Worm (Caenorhabditis elegans): ENCODE measurements around the gene let-754.
A peak's percentile ranks its signal among the peaks of the same experiment; 100 is the strongest.

The let-754 gene

DNA sequence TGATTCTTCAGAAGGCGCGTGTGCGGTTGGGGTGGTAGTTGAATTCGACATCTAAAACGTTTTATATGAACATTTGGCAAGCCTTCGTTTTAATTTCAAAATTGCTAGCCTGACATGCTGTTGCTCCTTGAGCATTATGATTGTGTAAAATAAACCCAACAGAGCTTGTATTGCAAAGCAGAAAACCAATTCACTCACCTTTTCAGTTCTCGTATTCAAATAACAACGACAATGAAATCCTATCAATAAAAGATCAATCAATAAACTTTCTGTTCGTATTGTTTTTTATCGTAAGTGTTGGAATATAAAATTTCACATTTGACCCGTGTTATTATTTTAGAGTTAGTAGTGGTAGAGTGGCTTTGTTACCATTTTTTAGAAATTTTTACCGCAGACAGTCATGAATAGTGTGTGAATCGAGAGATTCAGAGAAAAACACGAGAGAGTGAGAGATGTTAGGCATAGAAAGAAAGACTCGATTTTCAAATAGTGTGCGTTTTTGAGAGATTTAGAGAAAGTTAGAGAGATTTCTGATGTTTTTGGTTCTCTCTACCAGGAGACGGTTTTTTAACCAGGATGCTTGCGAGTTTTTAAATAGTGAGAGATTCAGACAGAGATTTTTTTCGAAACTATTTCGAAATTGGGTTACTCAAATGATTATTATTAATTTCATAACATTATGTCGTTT, 6.0 kb upstream of the let-754 start, which contains the start of gene F54H12.10:
Gene F54H12.10 (minus strand): TSS at position 51 of the 688 bp plus-strand sequence.
- TF ChIP-seq nhr-19 (GFP tag; conservative IDR thresholded peaks at IDR 0.05) (peak; percentile 33; the same call in 1 of the 2 replicates), dsc-1 (tag; optimal IDR thresholded peaks at IDR 0.05) (peak; percentile 8)

DNA sequence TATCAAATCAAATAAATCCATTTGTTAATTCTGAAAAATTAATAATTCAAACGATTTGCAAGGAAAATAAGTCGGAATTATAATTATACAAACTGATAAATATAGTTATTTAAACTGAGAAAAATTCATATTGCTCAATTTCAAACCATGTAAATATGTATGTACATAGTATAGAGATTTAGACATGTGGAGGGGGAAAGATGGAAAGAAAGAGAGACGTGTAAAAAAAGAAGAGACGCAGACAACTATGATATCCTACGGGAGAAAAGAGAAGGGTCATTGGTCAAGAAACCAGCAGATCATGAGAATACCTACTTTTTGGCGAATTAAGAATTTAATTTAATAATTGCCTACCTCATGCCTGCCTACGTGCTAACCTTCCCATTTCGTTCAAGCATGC, 5.0 kb upstream of the let-754 start, which contains the start of gene C29E4.11:
Gene C29E4.11 (minus strand): TSS at position 30 of the 400 bp plus-strand sequence.
- peak; percentile 31 for TF ChIP-seq nhr-71 (tag; optimal IDR thresholded peaks at IDR 0.05)
- TF ChIP-seq blmp-1 (tag; optimal IDR thresholded peaks at IDR 0.05): peak; percentile 2
- peak in 1 of 3 experiments; percentile 39 for TF ChIP-seq dpl-1 (GFP tag; optimal IDR thresholded peaks at IDR 0.05)
- no peak for TF ChIP-seq zip-4 (GFP tag; optimal IDR thresholded peaks at IDR 0.05)
- TF ChIP-seq snpc-4 (tag; optimal IDR thresholded peaks at IDR 0.05): no peak
- TF ChIP-seq snu-23 (GFP tag; optimal IDR thresholded peaks at IDR 0.05): peak; percentile 41
- TF ChIP-seq pqm-1 (tag; optimal IDR thresholded peaks at IDR 0.05): no peak
- TF ChIP-seq nhr-84 (tag; optimal IDR thresholded peaks at IDR 0.05): no peak
- TF ChIP-seq fkh-4 (tag; optimal IDR thresholded peaks at IDR 0.05; ENCODE audit: borderline replicate concordance): no peak
- peak; percentile 48 to 62 for TF ChIP-seq efl-1 (optimal IDR thresholded peaks at IDR 0.05)
- TF ChIP-seq efl-1 (GFP tag; optimal IDR thresholded peaks at IDR 0.05 in 1 of 2): peak in 1 of 2 experiments; percentile 83
- TF ChIP-seq lin-14 (GFP tag; optimal IDR thresholded peaks at IDR 0.05): no peak
- TF ChIP-seq mep-1 (tag; optimal IDR thresholded peaks at IDR 0.05): peak; percentile 28
- TF ChIP-seq lin-35 (GFP tag; optimal IDR thresholded peaks at IDR 0.05): peak in 1 of 2 experiments; percentile 13
- TF ChIP-seq fos-1 (tag; optimal IDR thresholded peaks at IDR 0.05): no peak
- TF ChIP-seq swsn-7 (tag; optimal IDR thresholded peaks at IDR 0.05): peak; percentile 11
- no peak for TF ChIP-seq pax-3 (tag; optimal IDR thresholded peaks at IDR 0.05)
- peak; percentile 0 to 34 for TF ChIP-seq lsy-2 (tag; optimal IDR thresholded peaks at IDR 0.05)

DNA sequence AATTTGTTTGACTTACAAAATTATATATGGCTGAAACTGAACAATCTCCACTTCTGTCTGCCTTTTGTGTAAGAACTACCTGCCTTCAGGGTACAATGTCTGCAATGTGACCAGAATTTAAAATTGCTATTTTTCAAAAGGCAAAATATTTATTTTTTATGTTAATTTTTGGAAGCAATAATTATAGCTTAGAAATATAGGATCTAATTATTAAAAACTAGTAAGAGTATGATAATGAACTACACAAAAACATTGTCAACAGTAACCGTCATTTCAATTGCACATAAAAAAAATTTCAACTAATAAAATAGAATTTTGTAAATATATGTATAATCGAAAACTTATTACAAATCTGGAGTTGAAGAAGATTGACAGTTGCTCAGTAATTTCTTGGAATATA, 3.9 kb upstream of the let-754 start, which contains the start of gene C29E4.9:
Gene C29E4.9 (minus strand): TSS at position 101 of the 400 bp plus-strand sequence.
- TF ChIP-seq nhr-90 (tag; optimal IDR thresholded peaks at IDR 0.05; ENCODE audit: poor library complexity): no peak
- TF ChIP-seq efl-1 (optimal IDR thresholded peaks at IDR 0.05): no peak
- peak in 1 of 2 experiments; percentile 43 for TF ChIP-seq efl-1 (GFP tag; optimal IDR thresholded peaks at IDR 0.05 in 1 of 2)
- TF ChIP-seq nhr-28 (tag; optimal IDR thresholded peaks at IDR 0.05): no peak
- no peak for TF ChIP-seq nhr-84 (tag; optimal IDR thresholded peaks at IDR 0.05)
- no peak for TF ChIP-seq hlh-4 (tag; optimal IDR thresholded peaks at IDR 0.05)

DNA sequence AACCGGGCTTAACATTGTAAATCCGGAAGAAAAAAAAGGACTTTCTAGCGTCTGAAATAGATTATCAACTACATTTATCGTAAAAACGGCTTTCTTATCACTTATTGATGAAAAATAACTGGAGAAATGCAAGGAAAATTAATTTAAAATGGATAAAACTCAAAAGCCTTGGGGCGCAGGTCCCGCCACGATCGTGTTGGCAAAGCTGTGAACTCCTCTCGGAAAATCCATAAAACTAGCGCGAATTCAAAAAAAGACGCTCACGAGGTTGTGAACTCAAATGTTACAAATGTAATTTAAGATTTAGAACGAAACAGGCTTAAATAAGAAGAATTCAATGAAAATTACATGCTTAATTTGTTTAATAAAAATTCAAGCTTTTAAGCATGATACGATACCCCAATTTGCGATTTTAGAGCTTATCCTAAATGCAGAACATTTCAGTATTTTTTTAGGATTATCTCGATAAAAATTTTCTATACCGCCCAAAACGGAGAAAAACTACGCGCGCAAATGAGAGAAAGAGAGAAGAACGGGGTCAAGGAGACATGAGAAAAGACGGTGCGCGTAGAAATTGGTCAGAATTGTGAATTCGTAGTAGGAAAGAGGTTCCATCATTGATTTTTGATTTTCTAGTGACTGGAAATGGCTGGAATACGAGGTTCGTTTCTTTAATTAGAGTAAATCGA, 887 bp downstream of the let-754 start, which contains the start of gene C29E4.15:
Gene C29E4.15 (plus strand): TSS at position 547 of the 689 bp plus-strand sequence.
- TF ChIP-seq lin-15B (tag; optimal IDR thresholded peaks at IDR 0.05) (peak; percentile 17), ceh-82 (tag; optimal IDR thresholded peaks at IDR 0.05) (peak in 1 of 3 experiments; percentile 43), fkh-8 (tag; optimal IDR thresholded peaks at IDR 0.05) (peak; percentile 29), tbx-2 (tag; optimal IDR thresholded peaks at IDR 0.05) (peak; percentile 21), unc-62 (GFP tag; optimal IDR thresholded peaks at IDR 0.05) (no peak), nhr-71 (tag; optimal IDR thresholded peaks at IDR 0.05) (peak; percentile 70), nhr-28 (tag; optimal IDR thresholded peaks at IDR 0.05) (no peak), nhr-20 (tag; optimal IDR thresholded peaks at IDR 0.05) (peak; percentile 48), snu-23 (GFP tag; optimal IDR thresholded peaks at IDR 0.05) (peak; percentile 58), mdl-1 (tag; optimal IDR thresholded peaks at IDR 0.05) (peak in 1 of 2 experiments; percentile 24), dpl-1 (GFP tag; optimal IDR thresholded peaks at IDR 0.05) (peak; percentile 79 to 92 (median 84)), nhr-19 (GFP tag; conservative IDR thresholded peaks at IDR 0.05) (peak; percentile 52), F16B12.6 (tag; optimal IDR thresholded peaks at IDR 0.05) (peak; percentile 30), xbp-1 (tag; optimal IDR thresholded peaks at IDR 0.05) (peak; percentile 37), jun-1 (tag; optimal IDR thresholded peaks at IDR 0.05) (no peak), tlp-1 (tag; optimal IDR thresholded peaks at IDR 0.05) (no peak), nhr-47 (tag; optimal IDR thresholded peaks at IDR 0.05) (peak; percentile 58), unc-86 (tag; optimal IDR thresholded peaks at IDR 0.05) (peak; percentile 40), isw-1 (GFP tag; IDR thresholded peaks at IDR 0.05) (peak; percentile 33; the same call in 1 of the 2 replicates), efl-1 (optimal IDR thresholded peaks at IDR 0.05) (peak; percentile 92), efl-1 (GFP tag; optimal IDR thresholded peaks at IDR 0.05 in 1 of 2) (peak; percentile 90 to 98), aha-1 (tag; optimal IDR thresholded peaks at IDR 0.05) (no peak), swsn-7 (tag; optimal IDR thresholded peaks at IDR 0.05) (peak; percentile 47), lsy-2 (tag; optimal IDR thresholded peaks at IDR 0.05) (peak; percentile 53 to 73), skn-1 (tag; optimal IDR thresholded peaks at IDR 0.05) (peak; percentile 34), lin-35 (GFP tag; optimal IDR thresholded peaks at IDR 0.05) (peak; percentile 74 to 91), rnt-1 (tag; optimal IDR thresholded peaks at IDR 0.05) (peak; percentile 68), zag-1 (tag; optimal IDR thresholded peaks at IDR 0.05) (no peak), lir-3 (tag; optimal IDR thresholded peaks at IDR 0.05; ENCODE audit: poor library complexity) (no peak), blmp-1 (tag; optimal IDR thresholded peaks at IDR 0.05) (peak; percentile 64)
